Worm (Caenorhabditis elegans): Measurements from ENCODE around the gene srz-97.

- no peak for TF ChIP-seq ref-1 (GFP tag; conservative IDR thresholded peaks at IDR 0.05)
- no peak for TF ChIP-seq ztf-29 (GFP tag; IDR thresholded peaks at IDR 0.05)
- TF ChIP-seq med-1 (GFP tag; optimal IDR thresholded peaks at IDR 0.05; ENCODE audit: insufficient read depth) = no peak
- TF ChIP-seq tab-1 (GFP tag; IDR thresholded peaks at IDR 0.05) = no peak
- TF ChIP-seq flt-1 (GFP tag; IDR thresholded peaks at IDR 0.05) = no peak
- TF ChIP-seq cog-1 (tag; optimal IDR thresholded peaks at IDR 0.05) = no peak
- no peak for TF ChIP-seq ztf-23 (GFP tag; IDR thresholded peaks at IDR 0.05)
- TF ChIP-seq klf-2 (GFP tag; conservative IDR thresholded peaks at IDR 0.05) = no peak
These were observed 23.1 kb upstream of the srz-97 start for ce11 chrV:14491097-14491496.

Measured in whole organism, midembryonic.